Worm (Caenorhabditis elegans) whole organism, early embryonic: ENCODE results near the gene Y37E11AM.3.

ENCODE experiments used
- F13C5.2 ChIP-seq: sonication (generic microtip); optimal IDR thresholded peaks from 2 replicates; lab custom pipeline; 2017; ENCODE audit warnings: mild to moderate bottlenecking, missing genetic modification characterization, inconsistent platforms, missing compliant biosample characterization
- aly-1 ChIP-seq: sonication (generic microtip); optimal IDR thresholded peaks from 2 replicates; lab custom pipeline; 2016; ENCODE audit warnings: missing genetic modification characterization, missing compliant biosample characterization
- ama-1 ChIP-seq: fragments of 150-350 bp; optimal IDR thresholded peaks from 2 replicates; lab custom pipeline; 2014
- ceh-13 ChIP-seq: fragments of 200-800 bp; sonication (Bioruptor generic); optimal IDR thresholded peaks from 2 replicates; lab custom pipeline; 2018; ENCODE audit warnings: mild to moderate bottlenecking, missing genetic modification characterization, missing compliant biosample characterization
- ceh-36 ChIP-seq: sonication (generic microtip); optimal IDR thresholded peaks from 2 replicates; lab custom pipeline; 2016; ENCODE audit warnings: missing genetic modification characterization, inconsistent platforms, missing compliant biosample characterization
- ets-7 ChIP-seq: sonication (generic microtip); optimal IDR thresholded peaks from 2 replicates; lab custom pipeline; 2016; ENCODE audit warnings: missing genotype, missing genetic modification characterization, missing compliant biosample characterization
- hmbx-1 ChIP-seq: sonication (generic microtip); optimal IDR thresholded peaks from 2 replicates; lab custom pipeline; 2016; ENCODE audit warnings: mild to moderate bottlenecking, missing genetic modification characterization, missing compliant biosample characterization
- hnd-1 ChIP-seq: sonication (generic microtip); optimal IDR thresholded peaks from 2 replicates; lab custom pipeline; 2016; ENCODE audit warnings: missing genetic modification characterization, missing compliant biosample characterization
- pes-1 ChIP-seq: fragments of 200-800 bp; sonication (Bioruptor generic); IDR thresholded peaks from 2 replicates; pipeline ENCODE4 v1.3.6; 2022; ENCODE audit warnings: missing genetic modification reagents, missing genetic modification characterization, missing compliant biosample characterization
- scrt-1 ChIP-seq: fragments of 200-800 bp; sonication (Bioruptor generic); IDR thresholded peaks from 2 replicates; pipeline ENCODE4 v1.3.6; 2022; ENCODE audit warnings: missing genetic modification characterization, missing compliant biosample characterization
- sea-1 ChIP-seq: fragments of 200-800 bp; sonication (Bioruptor generic); conservative IDR thresholded peaks from 2 replicates; pipeline ENCODE4 v1.3.6; 2022; ENCODE audit warnings: missing genetic modification characterization, missing compliant biosample characterization
- tbx-11 ChIP-seq: fragments of 200-800 bp; sonication (Bioruptor generic); IDR thresholded peaks from 2 replicates; pipeline ENCODE4 v1.3.6; 2022; ENCODE audit warnings: missing genetic modification characterization, missing compliant biosample characterization

DNA sequence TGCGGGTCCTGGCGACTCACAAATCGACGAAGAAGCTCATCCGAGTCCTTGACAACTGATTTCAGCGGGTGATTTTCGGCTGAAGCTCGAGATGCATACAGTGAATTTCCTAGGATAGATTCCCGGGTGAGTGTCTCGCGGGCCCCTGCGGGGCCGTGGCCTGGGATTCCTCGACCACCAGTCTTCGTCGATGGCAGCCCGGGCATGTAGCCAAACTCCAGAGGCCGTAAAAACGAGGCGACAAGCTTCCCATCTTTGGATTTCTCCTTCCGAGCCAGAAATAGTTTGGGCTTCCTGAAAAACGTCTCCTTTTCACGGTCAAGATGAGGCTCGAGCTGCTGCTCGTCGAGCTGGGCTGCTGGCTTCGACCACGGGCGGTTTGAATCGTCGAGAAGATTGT, 30.9 kb downstream of the Y37E11AM.3 start:
- TF ChIP-seq hmbx-1 (tag; lab: Kevin White, UChicago) = no peak
- TF ChIP-seq sea-1 (GFP tag; lab: Robert Waterston, UW) = no peak
- no peak for TF ChIP-seq ama-1 (lab: Kevin White, UChicago)
- no peak for TF ChIP-seq F13C5.2 (tag; lab: Kevin White, UChicago)
- TF ChIP-seq ceh-13 (GFP tag; lab: Kevin White, UChicago) = no peak
- no peak for TF ChIP-seq ets-7
- no peak for TF ChIP-seq aly-1 (tag; lab: Kevin White, UChicago)
- TF ChIP-seq hnd-1 (tag; lab: Kevin White, UChicago) = no peak
- no peak for TF ChIP-seq pes-1 (GFP tag; lab: Robert Waterston, UW)
- no peak for TF ChIP-seq ceh-36
- TF ChIP-seq scrt-1 (GFP tag; lab: Robert Waterston, UW) = no peak
- TF ChIP-seq tbx-11 = no peak
